Worm (Caenorhabditis elegans): ENCODE data around the gene K01H12.4.

K01H12.4 gene

DNA sequence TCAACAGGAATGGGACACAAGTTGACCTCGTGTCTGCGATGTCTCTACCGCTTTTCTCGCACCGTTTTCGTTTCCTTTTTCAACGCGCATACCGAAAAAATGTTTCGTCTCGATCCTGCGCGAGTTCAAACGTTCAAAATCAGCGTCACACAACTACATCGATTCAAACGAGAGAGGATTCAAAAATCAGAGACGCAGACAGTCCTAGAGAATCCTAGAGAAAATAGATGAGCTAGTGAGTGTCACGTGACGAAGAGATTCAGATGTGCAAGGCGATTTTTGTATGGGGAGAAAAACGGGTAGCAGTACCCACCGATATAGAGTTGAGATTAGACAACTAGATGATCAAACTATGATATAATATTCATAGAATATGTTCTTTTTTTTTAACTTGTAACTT is 42.9 kb upstream of the K01H12.4 start (continued):
- peak; percentile 51 to 56 for TF ChIP-seq efl-1 (optimal IDR thresholded peaks at IDR 0.05)
- TF ChIP-seq efl-1 (GFP tag; optimal IDR thresholded peaks at IDR 0.05 in 1 of 2) = peak; percentile 30 to 95
- TF ChIP-seq nhr-11 (tag; optimal IDR thresholded peaks at IDR 0.05) = peak; percentile 7
- TF ChIP-seq nhr-12 (tag; optimal IDR thresholded peaks at IDR 0.05) = no peak
- peak; percentile 35 for TF ChIP-seq tbx-2 (tag; optimal IDR thresholded peaks at IDR 0.05)
- TF ChIP-seq grh-1 (GFP tag; IDR thresholded peaks at IDR 0.05) = peak; percentile 79
- TF ChIP-seq lir-3 (tag; optimal IDR thresholded peaks at IDR 0.05; ENCODE audit: poor library complexity) = peak; percentile 19
- no peak for TF ChIP-seq alr-1 (tag; optimal IDR thresholded peaks at IDR 0.05; ENCODE audit: borderline replicate concordance)
- peak; percentile 39 to 75 for TF ChIP-seq lin-35 (GFP tag; optimal IDR thresholded peaks at IDR 0.05)
- peak; percentile 88 for TF ChIP-seq mep-1 (tag; optimal IDR thresholded peaks at IDR 0.05)
- TF ChIP-seq ets-5 (GFP tag; IDR thresholded peaks at IDR 0.05) = no peak
- peak; percentile 20 for TF ChIP-seq skn-1 (tag; optimal IDR thresholded peaks at IDR 0.05)
- peak in 2 of 6 experiments; percentile 2 to 68 for TF ChIP-seq elt-3 (tag; optimal IDR thresholded peaks at IDR 0.05)
- peak; percentile 67 for TF ChIP-seq rnt-1 (tag; optimal IDR thresholded peaks at IDR 0.05)

DNA sequence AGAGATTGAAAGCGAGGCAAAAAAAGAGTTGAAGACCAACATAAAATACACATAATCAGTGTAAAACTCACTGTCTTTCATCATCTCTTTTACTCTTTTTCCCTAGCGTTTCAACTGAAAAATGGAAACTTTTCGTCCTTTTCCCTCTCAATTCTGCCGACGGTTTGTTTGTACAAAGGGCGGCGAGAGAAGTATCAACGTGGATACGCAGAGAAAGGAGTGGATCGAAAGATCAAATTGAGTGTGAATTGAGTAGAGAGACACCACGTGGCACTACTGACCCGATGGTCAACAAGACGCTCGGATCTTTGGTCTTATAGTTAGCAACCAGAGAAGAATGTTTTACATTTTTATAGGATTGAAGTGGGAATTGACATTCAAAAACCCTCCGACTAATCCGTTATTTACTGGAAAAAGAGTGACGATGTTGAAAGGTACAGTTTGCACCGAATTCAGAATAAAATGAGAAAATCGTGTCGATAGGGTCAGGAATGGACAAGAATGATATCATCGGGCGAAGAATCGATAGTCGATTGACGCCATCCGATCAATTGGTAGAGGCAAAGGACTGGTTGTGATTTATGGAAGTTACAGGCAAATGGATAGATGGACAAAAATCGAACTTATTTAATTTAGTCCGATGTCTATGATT is 41.8 kb upstream of the K01H12.4 start:
- TF ChIP-seq C34B4.2 (tag; optimal IDR thresholded peaks at IDR 0.05) (no peak), fkh-8 (tag; optimal IDR thresholded peaks at IDR 0.05) (no peak), xbp-1 (tag; optimal IDR thresholded peaks at IDR 0.05) (peak; percentile 51), efl-3 (GFP tag; optimal IDR thresholded peaks at IDR 0.05) (no peak), elt-3 (tag; optimal IDR thresholded peaks at IDR 0.05) (peak in 4 of 6 experiments; percentile 13 to 68 (median 24)), sptf-1 (tag; optimal IDR thresholded peaks at IDR 0.05) (no peak), mep-1 (tag; optimal IDR thresholded peaks at IDR 0.05) (peak; percentile 73), unc-98 (GFP tag; IDR thresholded peaks at IDR 0.05) (no peak), pag-3 (tag; optimal IDR thresholded peaks at IDR 0.05; ENCODE audit: borderline replicate concordance, insufficient read depth) (no peak), lin-15B (tag; optimal IDR thresholded peaks at IDR 0.05) (no peak), unc-86 (tag; optimal IDR thresholded peaks at IDR 0.05) (no peak), nhr-90 (tag; optimal IDR thresholded peaks at IDR 0.05; ENCODE audit: poor library complexity) (peak; percentile 70), swsn-7 (tag; optimal IDR thresholded peaks at IDR 0.05) (peak; percentile 43), nhr-76 (tag; optimal IDR thresholded peaks at IDR 0.05) (no peak), nhr-28 (tag; optimal IDR thresholded peaks at IDR 0.05) (no peak), nhr-237 (tag; optimal IDR thresholded peaks at IDR 0.05) (peak; percentile 46), pax-3 (tag; optimal IDR thresholded peaks at IDR 0.05) (peak; percentile 54), nhr-47 (tag; optimal IDR thresholded peaks at IDR 0.05) (peak; percentile 55), ceh-63 (GFP tag; optimal IDR thresholded peaks at IDR 0.05) (no peak), nhr-19 (GFP tag; conservative IDR thresholded peaks at IDR 0.05) (peak; percentile 62), snu-23 (GFP tag; optimal IDR thresholded peaks at IDR 0.05) (peak; percentile 83), fkh-4 (tag; optimal IDR thresholded peaks at IDR 0.05; ENCODE audit: borderline replicate concordance) (no peak), egl-13 (tag; optimal IDR thresholded peaks at IDR 0.05) (no peak), C04F5.9 (tag; optimal IDR thresholded peaks at IDR 0.05) (no peak), ceh-8 (GFP tag; optimal IDR thresholded peaks at IDR 0.05) (no peak), lin-14 (GFP tag; optimal IDR thresholded peaks at IDR 0.05) (peak; percentile 89), egl-27 (tag; optimal IDR thresholded peaks at IDR 0.05) (peak in 1 of 2 experiments; percentile 25), lin-35 (GFP tag; optimal IDR thresholded peaks at IDR 0.05) (peak in 1 of 2 experiments; percentile 69), aha-1 (tag; optimal IDR thresholded peaks at IDR 0.05) (no peak), alr-1 (tag; optimal IDR thresholded peaks at IDR 0.05; ENCODE audit: borderline replicate concordance) (no peak), tlp-1 (tag; optimal IDR thresholded peaks at IDR 0.05) (no peak), zip-4 (GFP tag; optimal IDR thresholded peaks at IDR 0.05) (no peak), mdl-1 (tag; optimal IDR thresholded peaks at IDR 0.05) (peak; percentile 46 to 96), ztf-11 (tag; optimal IDR thresholded peaks at IDR 0.05) (no peak), snpc-4 (tag; optimal IDR thresholded peaks at IDR 0.05) (no peak), lin-13 (GFP tag; optimal IDR thresholded peaks at IDR 0.05) (peak; percentile 11), ama-1 (optimal IDR thresholded peaks at IDR 0.05) (no peak), efl-1 (optimal IDR thresholded peaks at IDR 0.05) (peak; percentile 7 to 40), efl-1 (GFP tag; optimal IDR thresholded peaks at IDR 0.05 in 1 of 2) (peak; percentile 6 to 87), mab-9 (GFP tag; IDR thresholded peaks at IDR 0.05) (no peak), lin-39 (tag; optimal IDR thresholded peaks at IDR 0.05) (no peak)

Measured in whole organism, L1 larva.